Fruit fly (Drosophila melanogaster) whole organism, embryonic: ENCODE data around the gene CG42833.

Source experiments
- Antp ChIP-seq: fragments of 200-800 bp; sonication (Bioruptor generic); optimal IDR thresholded peaks from 3 replicates; lab custom pipeline; 2016; ENCODE audit warnings: missing biosample characterization, missing genetic modification characterization
- BEAF-32 ChIP-seq: fragments of 200-800 bp; sonication (Bioruptor generic); optimal IDR thresholded peaks from 3 replicates; lab custom pipeline; 2017; ENCODE audit warnings: missing biosample characterization, missing genetic modification characterization, mild to moderate bottlenecking, moderate library complexity, missing genetic modification reagents
- Bteb2 ChIP-seq: fragments of 200-800 bp; sonication (Bioruptor generic); optimal IDR thresholded peaks from 2 replicates; lab custom pipeline; 2016; ENCODE audit warnings: missing biosample characterization, missing genetic modification characterization
- CG10209 ChIP-seq: fragments of 200-800 bp; sonication (Bioruptor generic); optimal IDR thresholded peaks from 3 replicates; lab custom pipeline; 2017; ENCODE audit warnings: missing biosample characterization, mild to moderate bottlenecking, missing genetic modification characterization, missing genetic modification reagents
- CG10431 ChIP-seq: fragments of 200-800 bp; sonication (Bioruptor generic); optimal IDR thresholded peaks from 3 replicates; lab custom pipeline; 2018; ENCODE audit warnings: missing biosample characterization, mild to moderate bottlenecking, missing genetic modification characterization
- CG12659 ChIP-seq: fragments of 200-800 bp; sonication (Bioruptor generic); optimal IDR thresholded peaks from 3 replicates; lab custom pipeline; 2017; ENCODE audit warnings: mild to moderate bottlenecking, missing biosample characterization, missing genetic modification reagents, missing genetic modification characterization
- CG13894 ChIP-seq: fragments of 200-800 bp; sonication (Bioruptor generic); optimal IDR thresholded peaks from 3 replicates; lab custom pipeline; 2018; ENCODE audit warnings: missing biosample characterization, mild to moderate bottlenecking, missing genetic modification characterization, moderate library complexity
- CG15073 ChIP-seq: fragments of 200-800 bp; sonication (Bioruptor generic); optimal IDR thresholded peaks from 2 replicates; lab custom pipeline; 2016; ENCODE audit warnings: missing biosample characterization, missing genetic modification characterization
- CG15514 ChIP-seq: fragments of 200-800 bp; sonication (Bioruptor generic); optimal IDR thresholded peaks from 3 replicates; lab custom pipeline; 2017; ENCODE audit warnings: missing biosample characterization, missing genetic modification characterization, mild to moderate bottlenecking, moderate library complexity, missing genetic modification reagents
- CG15601 ChIP-seq: fragments of 200-800 bp; sonication (Bioruptor generic); optimal IDR thresholded peaks from 3 replicates; lab custom pipeline; 2019; ENCODE audit warnings: missing biosample characterization, mild to moderate bottlenecking, missing genetic modification characterization, moderate library complexity
- CG17361 ChIP-seq: fragments of 200-800 bp; sonication (Bioruptor generic); IDR thresholded peaks from 3 replicates; pipeline ENCODE4 v1.3.6; 2022; ENCODE audit warnings: missing biosample characterization, missing genetic modification characterization
- CG17385 ChIP-seq: fragments of 200-800 bp; sonication (Bioruptor generic); optimal IDR thresholded peaks from 3 replicates; lab custom pipeline; 2018; ENCODE audit warnings: missing biosample characterization, mild to moderate bottlenecking, missing genetic modification characterization
- CG18262 ChIP-seq: fragments of 200-800 bp; optimal IDR thresholded peaks from 3 replicates; lab custom pipeline; 2019; ENCODE audit warnings: missing biosample characterization, mild to moderate bottlenecking, missing genetic modification characterization, moderate library complexity
- CG2712 ChIP-seq: fragments of 200-800 bp; optimal IDR thresholded peaks from 3 replicates; lab custom pipeline; 2019; ENCODE audit warnings: missing biosample characterization, mild to moderate bottlenecking, missing genetic modification characterization, moderate library complexity
- CG4360 ChIP-seq: fragments of 200-800 bp; sonication (Bioruptor generic); IDR thresholded peaks from 2 replicates; pipeline ENCODE4 v1.3.6; 2022; ENCODE audit warnings: missing biosample characterization, missing genetic modification characterization
- CG4424 ChIP-seq: fragments of 200-800 bp; sonication (Bioruptor generic); optimal IDR thresholded peaks from 3 replicates; lab custom pipeline; 2016; ENCODE audit warnings: missing biosample characterization, missing genetic modification characterization
- CG5180 ChIP-seq: fragments of 200-800 bp; sonication (Bioruptor generic); optimal IDR thresholded peaks from 3 replicates; lab custom pipeline; 2017; ENCODE audit warnings: missing biosample characterization, missing genetic modification characterization, mild to moderate bottlenecking, moderate library complexity, missing genetic modification reagents
- CG7987 ChIP-seq: fragments of 200-800 bp; sonication (Bioruptor generic); optimal IDR thresholded peaks from 2 replicates; lab custom pipeline; 2018; ENCODE audit warnings: missing biosample characterization, mild to moderate bottlenecking, missing genetic modification characterization, moderate library complexity
- CG8388 ChIP-seq: fragments of 200-800 bp; sonication (Bioruptor generic); optimal IDR thresholded peaks from 2 replicates; lab custom pipeline; 2019; ENCODE audit warnings: missing biosample characterization, mild to moderate bottlenecking, missing genetic modification characterization, moderate library complexity
- Deaf1 ChIP-seq: fragments of 200-800 bp; optimal IDR thresholded peaks from 3 replicates; lab custom pipeline; 2019; ENCODE audit warnings: missing biosample characterization, mild to moderate bottlenecking, missing genetic modification characterization, moderate library complexity
- Dfd ChIP-seq, 2 experiments: fragments of >200 bp; optimal IDR thresholded peaks; 2 replicates each; lab custom pipeline; 2017; ENCODE audit warnings: missing biosample characterization in 2 of 2, missing genetic modification characterization in 2 of 2
- Drgx ChIP-seq: fragments of 200-800 bp; sonication (Bioruptor generic); IDR thresholded peaks from 2 replicates; pipeline ENCODE4 v1.3.6; 2022; ENCODE audit warnings: missing biosample characterization, missing genetic modification characterization
- Elba2 ChIP-seq: fragments of 200-800 bp; sonication (Bioruptor generic); optimal IDR thresholded peaks from 3 replicates; lab custom pipeline; 2016; ENCODE audit warnings: missing biosample characterization, missing genetic modification characterization
- Nf-YC ChIP-seq: fragments of 200-800 bp; optimal IDR thresholded peaks from 3 replicates; lab custom pipeline; 2019; ENCODE audit warnings: missing biosample characterization, mild to moderate bottlenecking, missing genetic modification characterization, moderate library complexity
- Oli ChIP-seq: fragments of 200-800 bp; sonication (Bioruptor generic); optimal IDR thresholded peaks from 2 replicates; lab custom pipeline; 2018; ENCODE audit warnings: missing biosample characterization, mild to moderate bottlenecking, missing genetic modification characterization, moderate library complexity
- Ssrp ChIP-seq: fragments of 200-800 bp; sonication (Bioruptor generic); optimal IDR thresholded peaks from 2 replicates; lab custom pipeline; 2018; ENCODE audit warnings: missing biosample characterization, mild to moderate bottlenecking, missing genetic modification characterization, moderate library complexity
- Tbp ChIP-seq: fragments of >200 bp; optimal IDR thresholded peaks from 2 replicates; lab custom pipeline; 2018; ENCODE audit warnings: missing biosample characterization, missing genetic modification characterization
- Trl ChIP-seq, 3 experiments: fragments of >200 bp in 2 of 3; fragments of 200-800 bp in 1 of 3; sonication (Bioruptor generic) in 1 of 3; optimal IDR thresholded peaks; 2 replicates in 1 of 3; 3 replicates in 2 of 3; lab custom pipeline; 2016 to 2017; ENCODE audit warnings: missing biosample characterization in 1 of 3, missing genetic modification characterization in 1 of 3
- Xbp1 ChIP-seq: fragments of 200-800 bp; sonication (Bioruptor generic); optimal IDR thresholded peaks from 3 replicates; lab custom pipeline; 2016; ENCODE audit warnings: missing biosample characterization, mild to moderate bottlenecking, missing genetic modification characterization
- Xrp1 ChIP-seq: fragments of 200-800 bp; sonication (Bioruptor generic); IDR thresholded peaks from 2 replicates; pipeline ENCODE4 v1.3.6; 2022; ENCODE audit warnings: missing biosample characterization, missing genetic modification characterization
- az2 ChIP-seq: fragments of 200-800 bp; sonication (Bioruptor generic); optimal IDR thresholded peaks from 3 replicates; lab custom pipeline; 2016; ENCODE audit warnings: missing biosample characterization, missing genetic modification characterization
- cad ChIP-seq: fragments of >200 bp; optimal IDR thresholded peaks from 2 replicates; lab custom pipeline; 2017; ENCODE audit warnings: missing biosample characterization, missing genetic modification characterization
- chn ChIP-seq: fragments of 200-800 bp; sonication (Bioruptor generic); optimal IDR thresholded peaks from 2 replicates; lab custom pipeline; 2016; ENCODE audit warnings: missing biosample characterization, missing genetic modification characterization
- ci ChIP-seq: fragments of 200-800 bp; sonication (Bioruptor generic); IDR thresholded peaks from 3 replicates; pipeline ENCODE4 v1.3.6; 2022; ENCODE audit warnings: missing biosample characterization, missing genetic modification characterization
- crol ChIP-seq: fragments of 200-800 bp; sonication (Bioruptor generic); IDR thresholded peaks from 2 replicates; pipeline ENCODE4 v1.3.6; 2022; ENCODE audit warnings: missing biosample characterization, missing genetic modification characterization
- cwo ChIP-seq: fragments of 200-800 bp; sonication (Bioruptor generic); optimal IDR thresholded peaks from 3 replicates; lab custom pipeline; 2017; ENCODE audit warnings: missing biosample characterization, missing genetic modification characterization, mild to moderate bottlenecking, moderate library complexity, missing genetic modification reagents
- dysf ChIP-seq: fragments of 200-800 bp; sonication (Bioruptor generic); IDR thresholded peaks from 3 replicates; pipeline ENCODE4 v1.3.6; 2022; ENCODE audit warnings: missing biosample characterization, missing genetic modification characterization
- fu2 ChIP-seq: fragments of 200-800 bp; sonication (Bioruptor generic); optimal IDR thresholded peaks from 2 replicates; lab custom pipeline; 2016; ENCODE audit warnings: missing biosample characterization, missing genetic modification characterization
- gem ChIP-seq: fragments of 200-800 bp; sonication (Bioruptor generic); optimal IDR thresholded peaks from 2 replicates; lab custom pipeline; 2019; ENCODE audit warnings: missing biosample characterization, mild to moderate bottlenecking, missing genetic modification characterization, moderate library complexity
- grn ChIP-seq: fragments of 200-800 bp; sonication (Bioruptor generic); optimal IDR thresholded peaks from 3 replicates; lab custom pipeline; 2017; ENCODE audit warnings: missing biosample characterization, missing genetic modification characterization
- gsb-n ChIP-seq: fragments of 200-800 bp; sonication (Bioruptor generic); optimal IDR thresholded peaks from 3 replicates; lab custom pipeline; 2018; ENCODE audit warnings: missing biosample characterization, mild to moderate bottlenecking, missing genetic modification characterization
- kni ChIP-seq: fragments of 200-800 bp; sonication (Bioruptor generic); optimal IDR thresholded peaks from 3 replicates; lab custom pipeline; 2017; ENCODE audit warnings: mild to moderate bottlenecking, missing biosample characterization, missing genetic modification reagents, missing genetic modification characterization
- nmo ChIP-seq: fragments of 200-800 bp; sonication (Bioruptor generic); optimal IDR thresholded peaks from 2 replicates; lab custom pipeline; 2018; ENCODE audit warnings: missing biosample characterization, mild to moderate bottlenecking, missing genetic modification characterization, moderate library complexity
- scrt ChIP-seq: fragments of 200-800 bp; sonication (Bioruptor generic); optimal IDR thresholded peaks from 2 replicates; lab custom pipeline; 2018; ENCODE audit warnings: missing biosample characterization, mild to moderate bottlenecking, missing genetic modification characterization, moderate library complexity
- seq ChIP-seq: fragments of 200-800 bp; sonication (Bioruptor generic); IDR thresholded peaks from 2 replicates; pipeline ENCODE4 v1.3.6; 2022; ENCODE audit warnings: missing biosample characterization, missing genetic modification characterization
- sqz ChIP-seq: fragments of 200-800 bp; sonication (Bioruptor generic); optimal IDR thresholded peaks from 3 replicates; lab custom pipeline; 2018; ENCODE audit warnings: missing biosample characterization, mild to moderate bottlenecking, missing genetic modification characterization
- tio ChIP-seq: fragments of 200-800 bp; sonication (Bioruptor generic); optimal IDR thresholded peaks from 2 replicates; lab custom pipeline; 2017; ENCODE audit warnings: missing biosample characterization, missing genetic modification characterization, inconsistent platforms
- toy ChIP-seq: fragments of 200-800 bp; sonication (Bioruptor generic); IDR thresholded peaks from 2 replicates; pipeline ENCODE4 v1.3.6; 2022; ENCODE audit warnings: missing biosample characterization, missing genetic modification characterization
- tup ChIP-seq: fragments of 200-800 bp; sonication (Bioruptor generic); optimal IDR thresholded peaks from 2 replicates; lab custom pipeline; 2016; ENCODE audit warnings: missing biosample characterization, mild to moderate bottlenecking, missing genetic modification characterization, moderate library complexity

Gene CG42833

dm6 chr3L:20185206-20185868, 14.6 kb upstream of the CG42833 start (continued):
- TF ChIP-seq crol = no peak
- 0 out of 3 replicates have a peak, but pooled peaks have one; percentile 42 for TF ChIP-seq dysf
- TF ChIP-seq CG7987 = no peak
- TF ChIP-seq CG12659 (GFP tag; lab: Kevin White, UChicago) = peak; percentile 56
- TF ChIP-seq CG10431 (GFP tag; lab: Kevin White, UChicago) = no peak
- TF ChIP-seq Trl (optimal IDR thresholded peaks at IDR 0.05; lab: Kevin White, UChicago) = no peak
- TF ChIP-seq Trl (GFP tag; optimal IDR thresholded peaks at IDR 0.05; lab: Kevin White, UChicago) = peak; percentile 0
- TF ChIP-seq Xbp1 (GFP tag; lab: Kevin White, UChicago) = peak; percentile 64
- no peak for TF ChIP-seq kni (GFP tag; lab: Kevin White, UChicago)
- no peak for TF ChIP-seq CG4360 (GFP tag; lab: Robert Waterston, UW)
- TF ChIP-seq Tbp (GFP tag; lab: Kevin White, UChicago) = no peak
- peak; percentile 77 for TF ChIP-seq gem
- peak; percentile 56 for TF ChIP-seq CG13894 (tag; lab: Kevin White, UChicago)
- peak; percentile 92 for TF ChIP-seq CG15073 (GFP tag; lab: Kevin White, UChicago)
- peak; percentile 49 for TF ChIP-seq Ssrp (tag; lab: Kevin White, UChicago)
- TF ChIP-seq toy (GFP tag; lab: Robert Waterston, UW) = no peak
- peak; percentile 56 for TF ChIP-seq seq (GFP tag; lab: Robert Waterston, UW)
- TF ChIP-seq Elba2 (GFP tag; lab: Kevin White, UChicago) = no peak
- TF ChIP-seq chn (GFP tag; lab: Kevin White, UChicago) = peak; percentile 23
- TF ChIP-seq CG5180 (GFP tag; lab: Kevin White, UChicago) = no peak
- TF ChIP-seq CG17385 (GFP tag; lab: Kevin White, UChicago) = peak; percentile 56
- peak; percentile 62 for TF ChIP-seq Bteb2 (GFP tag; lab: Kevin White, UChicago)
- peak; percentile 71 for TF ChIP-seq nmo (GFP tag; lab: Kevin White, UChicago)
- TF ChIP-seq BEAF-32 (GFP tag; lab: Kevin White, UChicago) = no peak
- no peak for TF ChIP-seq Drgx
- peak; percentile 80 for TF ChIP-seq tio (GFP tag; lab: Kevin White, UChicago)
- no peak for TF ChIP-seq Dfd (GFP tag; optimal IDR thresholded peaks at IDR 0.05; lab: Kevin White, UChicago)
- TF ChIP-seq CG8388 (GFP tag; lab: Kevin White, UChicago) = peak; percentile 12
- TF ChIP-seq CG18262 (tag; lab: Kevin White, UChicago) = peak; percentile 29
- TF ChIP-seq cwo (GFP tag; lab: Kevin White, UChicago) = peak; percentile 48
- peak; percentile 37 for TF ChIP-seq CG15514 (GFP tag; lab: Kevin White, UChicago)
- no peak for TF ChIP-seq gsb-n
- no peak for TF ChIP-seq sqz (GFP tag; lab: Kevin White, UChicago)
- TF ChIP-seq CG2712 = peak; percentile 13
- no peak for TF ChIP-seq CG17361 (GFP tag; lab: Robert Waterston, UW)
- peak; percentile 8 for TF ChIP-seq tup (GFP tag; lab: Kevin White, UChicago)
- peak; percentile 23 for TF ChIP-seq CG4424 (GFP tag; lab: Kevin White, UChicago)
- TF ChIP-seq Deaf1 (tag; lab: Kevin White, UChicago) = peak; percentile 98
- TF ChIP-seq Xrp1 = no peak
- peak; percentile 5 for TF ChIP-seq Antp (GFP tag; lab: Kevin White, UChicago)
- no peak for TF ChIP-seq CG15601
- peak; percentile 67 for TF ChIP-seq CG10209
- TF ChIP-seq grn = no peak
- TF ChIP-seq ci = peak; percentile 27; the same call in 1 of the 3 replicates
- no peak for TF ChIP-seq Nf-YC (tag; lab: Kevin White, UChicago)
- TF ChIP-seq scrt (GFP tag; lab: Kevin White, UChicago) = peak; percentile 24
- TF ChIP-seq Oli (tag; lab: Kevin White, UChicago) = peak; percentile 77
- TF ChIP-seq cad (GFP tag; lab: Kevin White, UChicago) = no peak
- peak; percentile 45 for TF ChIP-seq fu2
- peak; percentile 40 for TF ChIP-seq az2 (GFP tag; lab: Kevin White, UChicago)
